Worm (Caenorhabditis elegans): ENCODE measurements around the gene Y82E9BL.5.

- TF ChIP-seq ama-1 (optimal IDR thresholded peaks at IDR 0.05): no peak
- TF ChIP-seq sea-1 (GFP tag; conservative IDR thresholded peaks at IDR 0.05): no peak
- no peak for TF ChIP-seq aly-1 (tag; optimal IDR thresholded peaks at IDR 0.05)
- no peak for TF ChIP-seq ets-7 (tag; optimal IDR thresholded peaks at IDR 0.05)
- TF ChIP-seq tra-4 (tag; optimal IDR thresholded peaks at IDR 0.05): no peak
- TF ChIP-seq ceh-36 (tag; optimal IDR thresholded peaks at IDR 0.05): no peak
- no peak for TF ChIP-seq hnd-1 (tag; optimal IDR thresholded peaks at IDR 0.05)
- no peak for TF ChIP-seq F13C5.2 (tag; optimal IDR thresholded peaks at IDR 0.05)
- TF ChIP-seq hmbx-1 (tag; optimal IDR thresholded peaks at IDR 0.05): no peak
- TF ChIP-seq hmg-4 (GFP tag; optimal IDR thresholded peaks at IDR 0.05): no peak
- no peak for TF ChIP-seq flt-1 (GFP tag; IDR thresholded peaks at IDR 0.05)
These were observed 7.1 kb upstream of the Y82E9BL.5 start for ce11 chrIII:1354523-1354922.

Data from whole organism, early embryonic.